Worm (Caenorhabditis elegans): ENCODE results near the gene C25A6.1.
A peak's percentile ranks its signal among the peaks of the same experiment; 100 is the strongest.

Gene C25A6.1

ce11 chrV:5385914-5386493, 22.3 kb upstream of the C25A6.1 start, which contains the start of gene C35A11.2:
C35A11.2 (plus strand) TSS chrV:5386299.
- TF ChIP-seq blmp-1 (tag; optimal IDR thresholded peaks at IDR 0.05) (peak; percentile 96), nhr-47 (tag; optimal IDR thresholded peaks at IDR 0.05) (no peak), nhr-71 (tag; optimal IDR thresholded peaks at IDR 0.05) (no peak), ama-1 (optimal IDR thresholded peaks at IDR 0.05) (no peak), isw-1 (GFP tag; IDR thresholded peaks at IDR 0.05) (no peak)

ce11 chrV:5392993-5393628, 15.2 kb upstream of the C25A6.1 start, which contains the start of gene C35A11.4:
C35A11.4 (minus strand) TSS chrV:5393148.
- TF ChIP-seq ceh-82 (tag; optimal IDR thresholded peaks at IDR 0.05) (no peak), tlp-1 (tag; optimal IDR thresholded peaks at IDR 0.05) (peak; percentile 56), fkh-4 (tag; optimal IDR thresholded peaks at IDR 0.05; ENCODE audit: borderline replicate concordance) (no peak), skn-1 (tag; optimal IDR thresholded peaks at IDR 0.05) (no peak), egl-13 (tag; optimal IDR thresholded peaks at IDR 0.05) (no peak), zip-4 (GFP tag; optimal IDR thresholded peaks at IDR 0.05) (no peak), pqm-1 (tag; optimal IDR thresholded peaks at IDR 0.05) (peak; percentile 27), elt-2 (tag; optimal IDR thresholded peaks at IDR 0.05) (peak; percentile 97), xbp-1 (tag; optimal IDR thresholded peaks at IDR 0.05) (no peak), jun-1 (tag; optimal IDR thresholded peaks at IDR 0.05) (no peak), C16A3.4 (tag; optimal IDR thresholded peaks at IDR 0.05) (no peak), ama-1 (optimal IDR thresholded peaks at IDR 0.05) (no peak), nhr-71 (tag; optimal IDR thresholded peaks at IDR 0.05) (peak; percentile 9), lin-35 (GFP tag; optimal IDR thresholded peaks at IDR 0.05) (peak in 1 of 2 experiments; percentile 23)

- TF ChIP-seq lin-14 (GFP tag; optimal IDR thresholded peaks at IDR 0.05) (peak; percentile 3), elt-3 (tag; optimal IDR thresholded peaks at IDR 0.05) (no peak)
Observed at ce11 chrV:5403938-5404337, 4.4 kb upstream of the C25A6.1 start.

ce11 chrV:5405053-5405452, 3.3 kb upstream of the C25A6.1 start, which contains the start of gene dmsr-7:
dmsr-7 (plus strand) TSS chrV:5405353.
- no peak for TF ChIP-seq nhr-19 (GFP tag; conservative IDR thresholded peaks at IDR 0.05)
- no peak for TF ChIP-seq ztf-4 (tag; optimal IDR thresholded peaks at IDR 0.05)
- no peak for TF ChIP-seq unc-98 (GFP tag; IDR thresholded peaks at IDR 0.05)
- no peak for TF ChIP-seq elt-3 (tag; optimal IDR thresholded peaks at IDR 0.05)
- no peak for TF ChIP-seq pag-3 (tag; optimal IDR thresholded peaks at IDR 0.05; ENCODE audit: borderline replicate concordance, insufficient read depth)
- TF ChIP-seq Y116A8C.19 (tag; optimal IDR thresholded peaks at IDR 0.05; ENCODE audit: borderline replicate concordance): no peak
- no peak for TF ChIP-seq isw-1 (GFP tag; IDR thresholded peaks at IDR 0.05)
- no peak for TF ChIP-seq elt-2 (tag; optimal IDR thresholded peaks at IDR 0.05)
- no peak for TF ChIP-seq snpc-4 (tag; optimal IDR thresholded peaks at IDR 0.05)

ce11 chrV:5408921-5409320, 598 bp downstream of the C25A6.1 start:
- TF ChIP-seq nhr-71 (tag; optimal IDR thresholded peaks at IDR 0.05) (peak; percentile 31), dsc-1 (tag; optimal IDR thresholded peaks at IDR 0.05) (no peak), rnt-1 (tag; optimal IDR thresholded peaks at IDR 0.05) (no peak), blmp-1 (tag; optimal IDR thresholded peaks at IDR 0.05) (no peak), lin-13 (GFP tag; optimal IDR thresholded peaks at IDR 0.05) (no peak), lin-14 (GFP tag; optimal IDR thresholded peaks at IDR 0.05) (peak; percentile 75), F16B12.6 (tag; optimal IDR thresholded peaks at IDR 0.05) (no peak), isw-1 (GFP tag; IDR thresholded peaks at IDR 0.05) (no peak), C16A3.4 (tag; optimal IDR thresholded peaks at IDR 0.05) (no peak), nhr-76 (tag; optimal IDR thresholded peaks at IDR 0.05) (no peak), nhr-90 (tag; optimal IDR thresholded peaks at IDR 0.05; ENCODE audit: poor library complexity) (no peak)
